Worm (Caenorhabditis elegans): ENCODE measurements around the gene F34D10.9.

Gene F34D10.9

ce11 chrIII:3703397-3703796, 26.0 kb downstream of the F34D10.9 start, which contains the start of gene C14B1.3:
TSS of gene C14B1.3 (plus strand) at chrIII:3703564.
- peak; percentile 12 for TF ChIP-seq snpc-4 (tag; optimal IDR thresholded peaks at IDR 0.05)
- no peak for TF ChIP-seq tbx-2 (tag; optimal IDR thresholded peaks at IDR 0.05)
- no peak for TF ChIP-seq ztf-4 (tag; optimal IDR thresholded peaks at IDR 0.05)
- TF ChIP-seq nhr-67 (tag; optimal IDR thresholded peaks at IDR 0.05): no peak
- no peak for TF ChIP-seq pqm-1 (tag; optimal IDR thresholded peaks at IDR 0.05)
- no peak for TF ChIP-seq nhr-28 (tag; optimal IDR thresholded peaks at IDR 0.05)
- no peak for TF ChIP-seq mdl-1 (tag; optimal IDR thresholded peaks at IDR 0.05)
- no peak for TF ChIP-seq mml-1 (tag; optimal IDR thresholded peaks at IDR 0.05)
- TF ChIP-seq lsy-12 (tag; optimal IDR thresholded peaks at IDR 0.05): no peak
- no peak for TF ChIP-seq sea-2 (GFP tag; optimal IDR thresholded peaks at IDR 0.05)
- TF ChIP-seq elt-1 (tag; optimal IDR thresholded peaks at IDR 0.05): no peak
- no peak for TF ChIP-seq fos-1 (tag; optimal IDR thresholded peaks at IDR 0.05)
- no peak for TF ChIP-seq R02D3.7 (tag; optimal IDR thresholded peaks at IDR 0.05)
- no peak for TF ChIP-seq nhr-12 (tag; optimal IDR thresholded peaks at IDR 0.05)
- no peak for TF ChIP-seq nhr-77 (tag; optimal IDR thresholded peaks at IDR 0.05)
- TF ChIP-seq ceh-28 (tag; optimal IDR thresholded peaks at IDR 0.05): no peak
- no peak for TF ChIP-seq unc-39 (tag; optimal IDR thresholded peaks at IDR 0.05)
- no peak for TF ChIP-seq egl-27 (tag; optimal IDR thresholded peaks at IDR 0.05)
- no peak for TF ChIP-seq unc-62 (GFP tag; optimal IDR thresholded peaks at IDR 0.05)
- TF ChIP-seq ceh-82 (tag; optimal IDR thresholded peaks at IDR 0.05): no peak
- no peak for TF ChIP-seq nhr-237 (tag; optimal IDR thresholded peaks at IDR 0.05)
- TF ChIP-seq eor-1 (tag; optimal IDR thresholded peaks at IDR 0.05): no peak
- no peak for TF ChIP-seq fkh-10 (GFP tag; optimal IDR thresholded peaks at IDR 0.05)
- TF ChIP-seq elt-3 (tag; optimal IDR thresholded peaks at IDR 0.05): no peak
- TF ChIP-seq nhr-76 (tag; optimal IDR thresholded peaks at IDR 0.05): no peak
- TF ChIP-seq nhr-43 (tag; optimal IDR thresholded peaks at IDR 0.05; ENCODE audit: poor library complexity, severe bottlenecking): no peak
- TF ChIP-seq egl-5 (tag; optimal IDR thresholded peaks at IDR 0.05): no peak
- no peak for TF ChIP-seq ztf-11 (tag; optimal IDR thresholded peaks at IDR 0.05)
- no peak for TF ChIP-seq ceh-16 (tag; optimal IDR thresholded peaks at IDR 0.05)
- TF ChIP-seq aly-2 (tag; optimal IDR thresholded peaks at IDR 0.05): no peak
- TF ChIP-seq lin-15B (tag; optimal IDR thresholded peaks at IDR 0.05): peak; percentile 20
- peak; percentile 21 for TF ChIP-seq elt-2 (tag; optimal IDR thresholded peaks at IDR 0.05)
- no peak for TF ChIP-seq ZK546.5 (tag; optimal IDR thresholded peaks at IDR 0.05)
- TF ChIP-seq nhr-23 (tag; optimal IDR thresholded peaks at IDR 0.05): peak; percentile 45
- TF ChIP-seq zag-1 (tag; optimal IDR thresholded peaks at IDR 0.05): no peak
- no peak for TF ChIP-seq fkh-2 (tag; optimal IDR thresholded peaks at IDR 0.05)
- peak; percentile 50 for TF ChIP-seq pha-4 (tag; optimal IDR thresholded peaks at IDR 0.05)
- TF ChIP-seq ceh-9 (tag; optimal IDR thresholded peaks at IDR 0.05): no peak
- TF ChIP-seq jun-1 (tag; optimal IDR thresholded peaks at IDR 0.05): peak; percentile 69
- no peak for TF ChIP-seq daf-12 (tag; optimal IDR thresholded peaks at IDR 0.05)
- peak; percentile 1 for TF ChIP-seq ama-1 (optimal IDR thresholded peaks at IDR 0.05)
- TF ChIP-seq hmg-11 (tag; optimal IDR thresholded peaks at IDR 0.05): no peak
- no peak for TF ChIP-seq nhr-25 (tag; optimal IDR thresholded peaks at IDR 0.05)
- no peak for TF ChIP-seq skn-1 (tag; optimal IDR thresholded peaks at IDR 0.05)
- no peak for TF ChIP-seq lin-39 (tag; optimal IDR thresholded peaks at IDR 0.05)
- TF ChIP-seq nfya-1 (tag; optimal IDR thresholded peaks at IDR 0.05; ENCODE audit: insufficient read depth): peak; percentile 65
- TF ChIP-seq nhr-11 (tag; optimal IDR thresholded peaks at IDR 0.05): no peak
